Fruit fly (Drosophila melanogaster) whole organism, embryonic: Measurements from ENCODE around the gene Fit2.

Experiments used
- Atf-2 ChIP-seq: fragments of 200-800 bp; sonication (Bioruptor generic); optimal IDR thresholded peaks from 2 replicates; lab custom pipeline; 2016; ENCODE audit warnings: missing biosample characterization, missing genetic modification characterization
- BEAF-32 ChIP-seq: fragments of 200-800 bp; sonication (Bioruptor generic); optimal IDR thresholded peaks from 3 replicates; lab custom pipeline; 2017; ENCODE audit warnings: missing biosample characterization, missing genetic modification characterization, mild to moderate bottlenecking, moderate library complexity, missing genetic modification reagents
- CG11560 ChIP-seq: fragments of 200-800 bp; sonication (Bioruptor generic); IDR thresholded peaks from 3 replicates; pipeline ENCODE4 v1.3.6; 2022; ENCODE audit warnings: missing biosample characterization, missing genetic modification characterization
- CG1233 ChIP-seq: fragments of 200-800 bp; sonication (Bioruptor generic); optimal IDR thresholded peaks from 4 replicates; lab custom pipeline; 2018; ENCODE audit warnings: missing biosample characterization, mild to moderate bottlenecking, missing genetic modification characterization
- CG12769 ChIP-seq: fragments of 200-800 bp; sonication (Bioruptor generic); optimal IDR thresholded peaks from 2 replicates; lab custom pipeline; 2019; ENCODE audit warnings: missing biosample characterization, mild to moderate bottlenecking, missing genetic modification characterization, moderate library complexity
- CG13424 ChIP-seq: fragments of 200-800 bp; sonication (Bioruptor generic); optimal IDR thresholded peaks from 2 replicates; lab custom pipeline; 2019; ENCODE audit warnings: missing biosample characterization, mild to moderate bottlenecking, missing genetic modification characterization, moderate library complexity
- CG13894 ChIP-seq: fragments of 200-800 bp; sonication (Bioruptor generic); optimal IDR thresholded peaks from 3 replicates; lab custom pipeline; 2018; ENCODE audit warnings: missing biosample characterization, mild to moderate bottlenecking, missing genetic modification characterization, moderate library complexity
- CG14050 ChIP-seq: fragments of 200-800 bp; sonication (Bioruptor generic); IDR thresholded peaks from 3 replicates; pipeline ENCODE4 v1.3.6; 2022; ENCODE audit warnings: missing biosample characterization, missing genetic modification characterization
- CG14710 ChIP-seq: fragments of 200-800 bp; sonication (Bioruptor generic); optimal IDR thresholded peaks from 3 replicates; lab custom pipeline; 2019; ENCODE audit warnings: missing biosample characterization, mild to moderate bottlenecking, missing genetic modification characterization, moderate library complexity
- CG14860 ChIP-seq: fragments of 200-800 bp; sonication (Bioruptor generic); IDR thresholded peaks from 3 replicates; pipeline ENCODE4 v1.3.6; 2022; ENCODE audit warnings: missing biosample characterization, missing genetic modification characterization; ENCODE audit not compliant: partially characterized antibody
- CG16813 ChIP-seq: fragments of 200-800 bp; sonication (Bioruptor generic); IDR thresholded peaks from 3 replicates; pipeline ENCODE4 v1.3.6; 2022; ENCODE audit warnings: missing biosample characterization, missing genetic modification characterization; ENCODE audit not compliant: partially characterized antibody
- CG17186 ChIP-seq: fragments of 200-800 bp; sonication (Bioruptor generic); optimal IDR thresholded peaks from 3 replicates; lab custom pipeline; 2017; ENCODE audit warnings: missing biosample characterization, missing genetic modification reagents, missing genetic modification characterization
- CG17829 ChIP-seq: fragments of 200-800 bp; optimal IDR thresholded peaks from 2 replicates; lab custom pipeline; 2019; ENCODE audit warnings: missing biosample characterization, mild to moderate bottlenecking, missing genetic modification characterization, moderate library complexity
- CG2116 ChIP-seq: fragments of 200-800 bp; sonication (Bioruptor generic); optimal IDR thresholded peaks from 3 replicates; lab custom pipeline; 2018; ENCODE audit warnings: missing biosample characterization, mild to moderate bottlenecking, missing genetic modification characterization
- CG32767 ChIP-seq: fragments of 200-800 bp; sonication (Bioruptor generic); IDR thresholded peaks from 2 replicates; pipeline ENCODE4 v1.3.6; 2022; ENCODE audit warnings: missing biosample characterization, missing genetic modification characterization
- CG33557 ChIP-seq: fragments of 200-800 bp; sonication (Bioruptor generic); optimal IDR thresholded peaks from 2 replicates; lab custom pipeline; 2019; ENCODE audit warnings: missing biosample characterization, mild to moderate bottlenecking, missing genetic modification characterization, moderate library complexity
- CG34376 ChIP-seq: fragments of 200-800 bp; sonication (Bioruptor generic); optimal IDR thresholded peaks from 2 replicates; lab custom pipeline; 2018; ENCODE audit warnings: missing biosample characterization, mild to moderate bottlenecking, missing genetic modification characterization
- CG3995 ChIP-seq: fragments of 200-800 bp; sonication (Bioruptor generic); optimal IDR thresholded peaks from 3 replicates; lab custom pipeline; 2016; ENCODE audit warnings: missing biosample characterization, missing genetic modification characterization
- CG6272 ChIP-seq: fragments of 200-800 bp; sonication (Bioruptor generic); IDR thresholded peaks from 2 replicates; pipeline ENCODE4 v1.3.6; 2022; ENCODE audit warnings: missing biosample characterization, missing genetic modification characterization
- CHES-1-like ChIP-seq: fragments of 200-800 bp; sonication (Bioruptor generic); optimal IDR thresholded peaks from 2 replicates; lab custom pipeline; 2016; ENCODE audit warnings: missing biosample characterization, missing genetic modification characterization
- Dref ChIP-seq: fragments of 200-800 bp; sonication (Bioruptor generic); IDR thresholded peaks from 2 replicates; pipeline ENCODE4 v1.3.6; 2022; ENCODE audit warnings: missing biosample characterization, missing genetic modification characterization
- HLH54F ChIP-seq: fragments of 200-800 bp; sonication (Bioruptor generic); optimal IDR thresholded peaks from 3 replicates; lab custom pipeline; 2016; ENCODE audit warnings: missing biosample characterization, missing genetic modification characterization
- HmgZ ChIP-seq: fragments of 200-800 bp; sonication (Bioruptor generic); optimal IDR thresholded peaks from 2 replicates; lab custom pipeline; 2018; ENCODE audit warnings: missing biosample characterization, mild to moderate bottlenecking, missing genetic modification characterization
- Lhr ChIP-seq: fragments of 200-800 bp; sonication (Bioruptor generic); optimal IDR thresholded peaks from 3 replicates; lab custom pipeline; 2017; ENCODE audit warnings: mild to moderate bottlenecking, missing biosample characterization, missing genetic modification reagents, missing genetic modification characterization
- Myb ChIP-seq: fragments of 200-800 bp; sonication (Bioruptor generic); optimal IDR thresholded peaks from 2 replicates; lab custom pipeline; 2016; ENCODE audit warnings: missing biosample characterization, missing genetic modification characterization
- NC2β ChIP-seq: fragments of 200-800 bp; sonication (Bioruptor generic); optimal IDR thresholded peaks from 2 replicates; lab custom pipeline; 2016; ENCODE audit warnings: missing biosample characterization, missing genetic modification characterization
- Opbp ChIP-seq: fragments of 200-800 bp; sonication (Bioruptor generic); IDR thresholded peaks from 3 replicates; pipeline ENCODE4 v1.3.6; 2022; ENCODE audit warnings: missing biosample characterization, missing genetic modification characterization; ENCODE audit not compliant: partially characterized antibody
- PHDP ChIP-seq: fragments of 200-800 bp; sonication (Bioruptor generic); optimal IDR thresholded peaks from 3 replicates; lab custom pipeline; 2018; ENCODE audit warnings: missing biosample characterization, mild to moderate bottlenecking, missing genetic modification characterization, moderate library complexity
- Scr ChIP-seq: fragments of 200-800 bp; sonication (Bioruptor generic); IDR thresholded peaks from 2 replicates; pipeline ENCODE4 v1.3.6; 2022; ENCODE audit warnings: missing biosample characterization, missing genetic modification characterization; ENCODE audit not compliant: partially characterized antibody
- Sin3A ChIP-seq: fragments of >200 bp; optimal IDR thresholded peaks from 2 replicates; lab custom pipeline; 2018
- Sry-δ ChIP-seq: fragments of 200-800 bp; sonication (Bioruptor generic); optimal IDR thresholded peaks from 2 replicates; lab custom pipeline; 2016; ENCODE audit warnings: missing biosample characterization, missing genetic modification characterization
- bbx ChIP-seq: fragments of 200-800 bp; sonication (Bioruptor generic); IDR thresholded peaks from 2 replicates; pipeline ENCODE4 v1.3.6; 2022; ENCODE audit warnings: missing biosample characterization, missing genetic modification characterization; ENCODE audit not compliant: partially characterized antibody
- danr ChIP-seq: fragments of 200-800 bp; sonication (Bioruptor generic); IDR thresholded peaks from 2 replicates; pipeline ENCODE4 v1.3.6; 2022; ENCODE audit warnings: missing biosample characterization, missing genetic modification characterization
- dm ChIP-seq: fragments of 200-800 bp; sonication (Bioruptor generic); optimal IDR thresholded peaks from 3 replicates; lab custom pipeline; 2016; ENCODE audit warnings: missing biosample characterization, missing genetic modification characterization
- dmrt11E ChIP-seq: fragments of 200-800 bp; sonication (Bioruptor generic); optimal IDR thresholded peaks from 3 replicates; lab custom pipeline; 2018; ENCODE audit warnings: missing biosample characterization, mild to moderate bottlenecking, missing genetic modification characterization, moderate library complexity
- fd64A ChIP-seq: fragments of 200-800 bp; sonication (Bioruptor generic); optimal IDR thresholded peaks from 3 replicates; lab custom pipeline; 2018; ENCODE audit warnings: missing biosample characterization, mild to moderate bottlenecking, missing genetic modification characterization
- fu2 ChIP-seq: fragments of 200-800 bp; sonication (Bioruptor generic); optimal IDR thresholded peaks from 2 replicates; lab custom pipeline; 2016; ENCODE audit warnings: missing biosample characterization, missing genetic modification characterization
- gfzf ChIP-seq: fragments of 200-800 bp; sonication (Bioruptor generic); optimal IDR thresholded peaks from 2 replicates; lab custom pipeline; 2016; ENCODE audit warnings: missing biosample characterization, mild to moderate bottlenecking, missing genetic modification characterization, moderate library complexity
- hkb ChIP-seq, 2 experiments: fragments of 200-800 bp in 1 of 2; fragments of >200 bp in 1 of 2; sonication (Bioruptor generic) in 1 of 2; IDR thresholded peaks in 1 of 2; optimal IDR thresholded peaks in 1 of 2; 2 replicates each; pipeline versions ENCODE4 v1.3.6 to Lab custom; 2017 to 2022; ENCODE audit warnings: missing biosample characterization in 1 of 2, missing genetic modification characterization in 1 of 2
- insv ChIP-seq, 2 experiments: fragments of 200-800 bp; sonication (Bioruptor generic); optimal IDR thresholded peaks; 3 replicates each; lab custom pipeline; 2016 to 2018; ENCODE audit warnings: missing biosample characterization in 2 of 2, missing genetic modification characterization in 2 of 2
- kni ChIP-seq: fragments of 200-800 bp; sonication (Bioruptor generic); optimal IDR thresholded peaks from 3 replicates; lab custom pipeline; 2017; ENCODE audit warnings: mild to moderate bottlenecking, missing biosample characterization, missing genetic modification reagents, missing genetic modification characterization
- nmo ChIP-seq: fragments of 200-800 bp; sonication (Bioruptor generic); optimal IDR thresholded peaks from 2 replicates; lab custom pipeline; 2018; ENCODE audit warnings: missing biosample characterization, mild to moderate bottlenecking, missing genetic modification characterization, moderate library complexity
- row ChIP-seq: fragments of 200-800 bp; sonication (Bioruptor generic); IDR thresholded peaks from 3 replicates; pipeline ENCODE4 v1.3.6; 2022; ENCODE audit warnings: missing biosample characterization, missing genetic modification characterization
- sc ChIP-seq, 3 experiments: fragments of >200 bp in 2 of 3; fragments of 200-800 bp in 1 of 3; sonication (Bioruptor generic) in 1 of 3; optimal IDR thresholded peaks; 2 replicates in 2 of 3; 3 replicates in 1 of 3; lab custom pipeline; 2017; ENCODE audit warnings: mild to moderate bottlenecking in 1 of 3, missing biosample characterization in 1 of 3, missing genetic modification characterization in 1 of 3, missing genetic modification reagents in 1 of 3
- tio ChIP-seq: fragments of 200-800 bp; sonication (Bioruptor generic); optimal IDR thresholded peaks from 2 replicates; lab custom pipeline; 2017; ENCODE audit warnings: missing biosample characterization, missing genetic modification characterization, inconsistent platforms
- unc-4 ChIP-seq: fragments of 200-800 bp; sonication (Bioruptor generic); IDR thresholded peaks from 2 replicates; pipeline ENCODE4 v1.3.6; 2022; ENCODE audit warnings: missing biosample characterization, missing genetic modification characterization; ENCODE audit not compliant: partially characterized antibody

The Fit2 gene

DNA sequence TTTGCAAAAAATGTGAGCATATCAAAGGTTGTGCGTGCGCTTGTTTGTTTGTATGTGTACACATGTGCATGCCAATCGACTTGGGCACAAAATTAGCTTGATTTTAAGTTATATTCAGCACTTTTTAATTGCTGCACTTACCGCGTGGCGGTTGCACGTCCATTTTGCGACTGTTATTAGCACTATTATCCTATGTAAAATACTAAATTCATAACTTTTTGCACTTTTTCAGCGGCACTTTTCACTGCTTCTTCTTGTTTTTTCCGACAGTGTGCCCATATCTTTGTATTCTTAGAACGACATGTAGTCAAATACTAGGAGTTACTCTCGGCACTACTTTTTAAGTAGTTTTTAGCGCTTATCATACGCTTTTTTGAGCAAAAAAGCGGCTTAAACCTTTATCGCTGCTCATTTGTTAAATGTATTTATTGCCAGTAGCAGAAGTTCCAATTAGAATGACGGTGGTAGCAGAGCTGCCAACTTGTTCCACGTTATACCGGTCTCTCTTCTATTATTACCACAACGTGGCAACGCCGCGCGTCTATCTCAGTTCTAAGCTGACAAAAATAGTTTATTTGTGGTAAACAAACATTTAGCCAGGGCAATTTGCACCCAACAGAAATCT is 18.3 kb downstream of the Fit2 start, which contains the start of the genes scaf6 and Papst2 (continued):
- TF ChIP-seq Atf-2 (GFP tag; lab: Kevin White, UChicago) = no peak
- TF ChIP-seq CG17186 (GFP tag; lab: Kevin White, UChicago) = peak; percentile 35
- TF ChIP-seq CG16813 (GFP tag; lab: Robert Waterston, UW) = peak; percentile 26; the same call in 1 of the 3 replicates
- no peak for TF ChIP-seq CG6272 (GFP tag; lab: Robert Waterston, UW)
- peak; percentile 5 for TF ChIP-seq HLH54F
- TF ChIP-seq sc (optimal IDR thresholded peaks at IDR 0.05; lab: Kevin White, UChicago) = no peak
- no peak for TF ChIP-seq sc (GFP tag; optimal IDR thresholded peaks at IDR 0.05; lab: Kevin White, UChicago)
- peak; percentile 4 for TF ChIP-seq NC2β (GFP tag; lab: Kevin White, UChicago)
- peak; percentile 11 for TF ChIP-seq fu2
- TF ChIP-seq danr = no peak
- TF ChIP-seq Myb (GFP tag; lab: Kevin White, UChicago) = peak; percentile 68
- peak; percentile 87 for TF ChIP-seq Sry-δ (GFP tag; lab: Kevin White, UChicago)
- TF ChIP-seq CG17829 (tag; lab: Kevin White, UChicago) = peak; percentile 41
- peak; percentile 93 for TF ChIP-seq Sin3A (lab: Kevin White, UChicago)
- peak; percentile 53; the same call in 1 of the 3 replicates for TF ChIP-seq Opbp (GFP tag; lab: Robert Waterston, UW)
- peak; percentile 39 for TF ChIP-seq Dref (GFP tag; lab: Robert Waterston, UW)
- TF ChIP-seq CHES-1-like (GFP tag; lab: Kevin White, UChicago) = peak; percentile 70
- TF ChIP-seq BEAF-32 = peak; percentile 53
- no peak for TF ChIP-seq dmrt11E (tag; lab: Kevin White, UChicago)
- TF ChIP-seq bbx (GFP tag; lab: Robert Waterston, UW) = peak; percentile 48; the same call in 1 of the 2 replicates
- peak; percentile 60 for TF ChIP-seq hkb (optimal IDR thresholded peaks at IDR 0.05; lab: Kevin White, UChicago)
- TF ChIP-seq hkb (GFP tag; IDR thresholded peaks at IDR 0.05; lab: Robert Waterston, UW) = no peak
- TF ChIP-seq CG14710 = peak; percentile 84
- no peak for TF ChIP-seq CG14050 (GFP tag; lab: Robert Waterston, UW)
- peak; percentile 33 for TF ChIP-seq HmgZ
- TF ChIP-seq gfzf (GFP tag; lab: Kevin White, UChicago) = peak; percentile 88
- TF ChIP-seq CG11560 (tag; lab: Robert Waterston, UW) = no peak
- peak; percentile 94 to 97 for TF ChIP-seq insv (GFP tag; optimal IDR thresholded peaks at IDR 0.05; lab: Kevin White, UChicago)
- peak; percentile 58 for TF ChIP-seq Scr (GFP tag; lab: Robert Waterston, UW)
- TF ChIP-seq CG13424 (tag; lab: Kevin White, UChicago) = peak; percentile 16
- TF ChIP-seq CG14860 (GFP tag; lab: Robert Waterston, UW) = 0 out of 3 replicates have a peak, but pooled peaks have one; percentile 32
- TF ChIP-seq fd64A (GFP tag; lab: Kevin White, UChicago) = no peak
- no peak for TF ChIP-seq CG13894 (tag; lab: Kevin White, UChicago)

DNA sequence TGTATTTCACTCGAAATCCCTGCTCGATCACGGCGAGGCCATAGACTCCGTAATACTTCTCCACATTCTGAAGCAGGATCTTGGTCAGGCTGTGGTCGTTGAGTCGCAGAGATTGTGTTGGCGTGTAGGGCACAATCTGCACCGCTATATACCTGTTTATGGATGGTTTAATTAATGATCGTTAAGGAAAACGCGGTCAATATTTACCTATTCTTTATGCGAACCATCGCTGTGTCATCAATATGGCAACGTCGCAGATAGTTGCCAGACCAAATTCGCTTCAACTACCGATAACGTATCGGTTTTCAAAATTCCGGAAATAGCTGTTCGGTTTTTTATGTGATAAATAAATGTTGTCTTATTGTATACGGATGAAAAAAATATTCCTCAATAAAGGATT is 20.7 kb downstream of the Fit2 start, which contains the start of gene Pop5:
Pop5 (minus strand) TSS at position 240 of the 400 bp plus-strand sequence.
- no peak for TF ChIP-seq tio (GFP tag; lab: Kevin White, UChicago)
- peak; percentile 65 for TF ChIP-seq CG2116 (GFP tag; lab: Kevin White, UChicago)
- peak; percentile 3 for TF ChIP-seq CG33557 (GFP tag; lab: Kevin White, UChicago)
- peak; percentile 36 for TF ChIP-seq fd64A (GFP tag; lab: Kevin White, UChicago)
- TF ChIP-seq CG17829 (tag; lab: Kevin White, UChicago) = peak; percentile 37
- TF ChIP-seq Lhr (GFP tag; lab: Kevin White, UChicago) = peak; percentile 53
- TF ChIP-seq Myb (GFP tag; lab: Kevin White, UChicago) = peak; percentile 81
- peak; percentile 35 for TF ChIP-seq nmo (GFP tag; lab: Kevin White, UChicago)
- TF ChIP-seq CG12769 (tag; lab: Kevin White, UChicago) = no peak
- peak; percentile 38; the same call in 1 of the 2 replicates for TF ChIP-seq unc-4 (GFP tag; lab: Robert Waterston, UW)
- peak; percentile 38 for TF ChIP-seq PHDP (tag; lab: Kevin White, UChicago)
- TF ChIP-seq CG32767 (GFP tag; lab: Robert Waterston, UW) = no peak
- TF ChIP-seq CG3995 (GFP tag; lab: Kevin White, UChicago) = peak; percentile 63
- 0 out of 3 replicates have a peak, but pooled peaks have one; percentile 27 for TF ChIP-seq row (GFP tag; lab: Robert Waterston, UW)
- TF ChIP-seq CG1233 (GFP tag; lab: Kevin White, UChicago) = peak; percentile 34
- TF ChIP-seq dm = peak; percentile 6
- TF ChIP-seq Opbp (GFP tag; lab: Robert Waterston, UW) = 0 out of 3 replicates have a peak, but pooled peaks have one; percentile 24
- TF ChIP-seq CG34376 (GFP tag; lab: Kevin White, UChicago) = peak; percentile 9
- peak; percentile 33 for TF ChIP-seq kni
